Fruit fly (Drosophila melanogaster): ENCODE data around the gene GatC.

GatC gene

DNA sequence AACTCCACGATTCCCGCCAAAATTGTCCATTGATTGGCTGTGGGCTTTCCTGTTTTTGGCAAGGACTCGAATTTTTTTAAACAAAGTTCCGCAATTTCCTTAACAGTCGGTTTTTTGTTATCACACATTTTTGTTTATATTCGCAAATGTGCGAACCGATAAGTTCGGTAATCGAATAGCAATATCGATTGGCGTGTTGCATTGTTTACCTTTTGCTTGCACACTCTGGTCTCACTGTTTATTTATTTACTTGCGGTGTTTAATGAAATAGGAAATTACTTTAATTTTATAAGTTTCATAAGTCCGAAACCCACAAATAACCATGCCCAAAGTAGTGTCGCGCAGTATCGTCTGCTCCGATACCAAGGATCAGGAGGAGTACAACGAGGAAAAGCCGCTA, 21.6 kb downstream of the GatC start, which contains the start of the genes Adat1 and CG16865 (continued):
- TF ChIP-seq gt (GFP tag; IDR thresholded peaks at IDR 0.05) (no peak), prd (optimal IDR thresholded peaks at IDR 0.05) (no peak), prd (GFP tag; IDR thresholded peaks at IDR 0.05) (no peak), HHEX (GFP tag; optimal IDR thresholded peaks at IDR 0.05) (no peak), Dip2 (GFP tag; IDR thresholded peaks at IDR 0.05) (no peak), gfzf (GFP tag; optimal IDR thresholded peaks at IDR 0.05) (peak; percentile 76), wor (GFP tag; IDR thresholded peaks at IDR 0.05) (no peak), HmgZ (tag; optimal IDR thresholded peaks at IDR 0.05) (no peak), CG14860 (GFP tag; IDR thresholded peaks at IDR 0.05; ENCODE audit: partially characterized antibody) (peak; percentile 56; the same call in 2 of the 3 replicates), CG6272 (GFP tag; IDR thresholded peaks at IDR 0.05) (no peak), Gsc (GFP tag; IDR thresholded peaks at IDR 0.05) (no peak), klu (GFP tag; IDR thresholded peaks at IDR 0.05) (no peak), CG4820 (GFP tag; optimal IDR thresholded peaks at IDR 0.05) (no peak), dm (GFP tag; optimal IDR thresholded peaks at IDR 0.05) (no peak), Fer2 (tag; optimal IDR thresholded peaks at IDR 0.05) (no peak), mirr (GFP tag; optimal IDR thresholded peaks at IDR 0.05) (no peak), kni (GFP tag; optimal IDR thresholded peaks at IDR 0.05) (no peak), slp2 (GFP tag; optimal IDR thresholded peaks at IDR 0.05) (no peak), CG31388 (GFP tag; optimal IDR thresholded peaks at IDR 0.05) (no peak), fd64A (GFP tag; optimal IDR thresholded peaks at IDR 0.05) (no peak), CG7928 (GFP tag; optimal IDR thresholded peaks at IDR 0.05) (no peak), CG17359 (tag; optimal IDR thresholded peaks at IDR 0.05) (no peak), CG16863 (GFP tag; optimal IDR thresholded peaks at IDR 0.05) (no peak), CG2889 (GFP tag; IDR thresholded peaks at IDR 0.05) (no peak), CG30431 (GFP tag; optimal IDR thresholded peaks at IDR 0.05) (no peak), jumu (GFP tag; optimal IDR thresholded peaks at IDR 0.05) (no peak), CG16815 (GFP tag; optimal IDR thresholded peaks at IDR 0.05) (no peak), CG15601 (tag; optimal IDR thresholded peaks at IDR 0.05) (no peak), CG11723 (GFP tag; optimal IDR thresholded peaks at IDR 0.05) (no peak), CG18764 (GFP tag; optimal IDR thresholded peaks at IDR 0.05) (no peak), inv (GFP tag; IDR thresholded peaks at IDR 0.05; ENCODE audit: partially characterized antibody) (peak; percentile 12; the same call in 1 of the 2 replicates), ato (GFP tag; IDR thresholded peaks at IDR 0.05; ENCODE audit: partially characterized antibody) (peak; percentile 61; the same call in 1 of the 2 replicates)

DNA sequence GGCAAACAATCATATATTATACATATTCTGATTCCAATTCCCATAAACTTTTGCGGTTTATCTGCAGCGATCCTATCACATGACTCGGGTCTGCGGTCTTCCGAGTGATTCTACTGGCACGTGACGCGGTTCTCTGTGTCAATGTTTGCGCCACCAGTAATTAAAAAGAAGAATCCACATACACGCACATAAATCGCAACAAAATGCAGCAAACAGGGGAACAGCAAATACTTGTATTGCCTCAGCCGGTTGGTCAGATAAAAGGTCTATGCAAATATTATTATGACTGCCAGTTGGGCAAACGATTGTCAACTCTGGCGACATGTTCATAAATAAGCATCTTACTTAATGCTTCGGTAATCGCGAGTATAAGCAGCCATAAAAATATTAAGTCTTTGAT, 24.9 kb downstream of the GatC start:
- TF ChIP-seq crol (GFP tag; IDR thresholded peaks at IDR 0.05) (no peak), cwo (GFP tag; optimal IDR thresholded peaks at IDR 0.05) (peak; percentile 2), sens (GFP tag) (peak; percentile 62), ro (GFP tag; IDR thresholded peaks at IDR 0.05) (no peak), CG15011 (GFP tag; optimal IDR thresholded peaks at IDR 0.05) (no peak), lab (GFP tag; optimal IDR thresholded peaks at IDR 0.05) (no peak)

dm6 chr2L:13807097-13807496, 25.8 kb downstream of the GatC start:
- TF ChIP-seq CG2199 (GFP tag; IDR thresholded peaks at IDR 0.05) (no peak), tgo (GFP tag; IDR thresholded peaks at IDR 0.05) (no peak), CG5245 (GFP tag; optimal IDR thresholded peaks at IDR 0.05) (no peak), Med (GFP tag) (peak; percentile 36), sens (GFP tag) (peak; percentile 60), CG12155 (GFP tag; optimal IDR thresholded peaks at IDR 0.05) (no peak)
